Worm (Caenorhabditis elegans) whole organism, early embryonic: ENCODE results near the gene str-238.

Source experiments
- ama-1 ChIP-seq: fragments of 150-350 bp; optimal IDR thresholded peaks from 2 replicates; lab custom pipeline; 2014
- hmbx-1 ChIP-seq: sonication (generic microtip); optimal IDR thresholded peaks from 2 replicates; lab custom pipeline; 2016; ENCODE audit warnings: mild to moderate bottlenecking, missing genetic modification characterization, missing compliant biosample characterization

DNA sequence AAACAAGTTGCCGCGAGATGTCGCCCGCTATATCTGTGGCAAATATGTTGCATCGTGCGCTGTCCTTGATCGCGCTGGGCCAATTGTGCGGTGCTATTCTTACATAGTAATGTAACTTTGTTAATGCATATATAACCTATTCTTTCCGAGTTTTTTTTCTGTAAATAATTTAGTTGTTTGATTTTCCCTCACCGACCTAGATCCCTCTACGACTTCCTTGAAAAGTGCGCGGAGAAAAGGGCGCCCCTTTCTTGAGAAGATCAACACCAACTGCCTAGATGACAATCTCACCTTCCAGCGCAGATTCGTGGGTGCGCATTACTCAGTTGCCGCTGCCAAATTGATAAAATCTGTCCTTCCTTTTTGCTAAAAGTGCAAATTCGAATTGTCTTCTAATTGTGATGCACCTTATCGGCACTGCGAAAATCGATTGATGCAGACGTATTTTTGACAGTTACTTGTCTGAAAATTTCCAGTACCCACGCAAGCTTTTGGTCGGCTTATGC lies 36.8 kb downstream of the str-238 start:
- TF ChIP-seq ama-1 (no peak), hmbx-1 (no peak)
